Worm (Caenorhabditis elegans): ENCODE results near the gene F09E10.1.

DNA sequence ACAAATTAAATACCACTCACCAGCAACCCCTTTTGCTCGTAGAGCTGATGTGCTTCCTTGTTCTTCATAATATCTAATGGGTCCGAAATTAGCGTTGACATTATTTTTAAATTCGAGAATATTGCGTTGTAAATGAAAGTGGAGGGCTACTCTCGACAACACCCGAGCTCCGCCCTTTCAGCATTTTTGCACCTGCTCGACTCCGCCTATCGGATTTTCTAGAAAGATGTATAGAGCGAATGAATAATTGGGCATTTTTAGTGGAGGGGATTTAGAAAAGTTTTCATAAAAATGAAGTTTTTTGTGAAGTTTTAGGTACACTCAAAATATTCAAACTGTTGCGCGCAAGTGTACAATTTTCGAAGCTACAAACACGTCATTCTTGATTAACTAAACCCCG, 8.3 kb upstream of the F09E10.1 start, which contains the start of gene F09E10.5:
- TF ChIP-seq egl-27 (tag; optimal IDR thresholded peaks at IDR 0.05) = no peak
- no peak for TF ChIP-seq ama-1 (optimal IDR thresholded peaks at IDR 0.05)
- TF ChIP-seq aly-2 (tag; optimal IDR thresholded peaks at IDR 0.05) = no peak
- no peak for TF ChIP-seq snpc-4 (tag; optimal IDR thresholded peaks at IDR 0.05)
